Fruit fly (Drosophila melanogaster) whole organism, embryonic: ENCODE results near the gene CG43755.

Experiments used
- Asciz ChIP-seq: fragments of 200-800 bp; sonication (Bioruptor generic); optimal IDR thresholded peaks from 2 replicates; lab custom pipeline; 2017; ENCODE audit warnings: missing biosample characterization, mild to moderate bottlenecking, missing genetic modification characterization, missing genetic modification reagents
- Atf-2 ChIP-seq: fragments of 200-800 bp; sonication (Bioruptor generic); optimal IDR thresholded peaks from 2 replicates; lab custom pipeline; 2016; ENCODE audit warnings: missing biosample characterization, missing genetic modification characterization
- B-H2 ChIP-seq: fragments of 200-800 bp; sonication (Bioruptor generic); optimal IDR thresholded peaks from 2 replicates; lab custom pipeline; 2018; ENCODE audit warnings: missing biosample characterization, mild to moderate bottlenecking, missing genetic modification characterization
- BEAF-32 ChIP-seq: fragments of 200-800 bp; sonication (Bioruptor generic); optimal IDR thresholded peaks from 3 replicates; lab custom pipeline; 2017; ENCODE audit warnings: missing biosample characterization, missing genetic modification characterization, mild to moderate bottlenecking, moderate library complexity, missing genetic modification reagents
- CG11504 ChIP-seq: fragments of 200-800 bp; sonication (Bioruptor generic); optimal IDR thresholded peaks from 3 replicates; lab custom pipeline; 2019; ENCODE audit warnings: missing biosample characterization, mild to moderate bottlenecking, missing genetic modification characterization, moderate library complexity
- CG12219 ChIP-seq: fragments of 200-800 bp; sonication (Bioruptor generic); optimal IDR thresholded peaks from 3 replicates; lab custom pipeline; 2018; ENCODE audit warnings: missing biosample characterization, mild to moderate bottlenecking, missing genetic modification characterization
- CG13424 ChIP-seq: fragments of 200-800 bp; sonication (Bioruptor generic); optimal IDR thresholded peaks from 2 replicates; lab custom pipeline; 2019; ENCODE audit warnings: missing biosample characterization, mild to moderate bottlenecking, missing genetic modification characterization, moderate library complexity
- CG14441 ChIP-seq: fragments of 200-800 bp; sonication (Bioruptor generic); IDR thresholded peaks from 2 replicates; pipeline ENCODE4 v1.3.6; 2022; ENCODE audit warnings: missing biosample characterization, missing genetic modification characterization
- CG14860 ChIP-seq: fragments of 200-800 bp; sonication (Bioruptor generic); IDR thresholded peaks from 3 replicates; pipeline ENCODE4 v1.3.6; 2022; ENCODE audit warnings: missing biosample characterization, missing genetic modification characterization; ENCODE audit not compliant: partially characterized antibody
- CG1529 ChIP-seq: fragments of 200-800 bp; sonication (Bioruptor generic); optimal IDR thresholded peaks from 3 replicates; lab custom pipeline; 2018; ENCODE audit warnings: missing biosample characterization, missing genetic modification characterization
- CG1602 ChIP-seq: fragments of 200-800 bp; sonication (Bioruptor generic); optimal IDR thresholded peaks from 3 replicates; lab custom pipeline; 2016; ENCODE audit warnings: missing biosample characterization, missing genetic modification characterization
- CG2875 ChIP-seq: fragments of 200-800 bp; sonication (Bioruptor generic); optimal IDR thresholded peaks from 2 replicates; lab custom pipeline; 2017; ENCODE audit warnings: missing biosample characterization, mild to moderate bottlenecking, missing genetic modification characterization, missing genetic modification reagents
- CG2889 ChIP-seq: fragments of 200-800 bp; sonication (Bioruptor generic); IDR thresholded peaks from 3 replicates; pipeline ENCODE4 v1.3.6; 2022; ENCODE audit warnings: missing biosample characterization, missing genetic modification characterization
- CG30403 ChIP-seq: fragments of 200-800 bp; sonication (Bioruptor generic); optimal IDR thresholded peaks from 3 replicates; lab custom pipeline; 2016; ENCODE audit warnings: missing biosample characterization, missing genetic modification characterization
- CG32532 ChIP-seq: fragments of 200-800 bp; sonication (Bioruptor generic); IDR thresholded peaks from 2 replicates; pipeline ENCODE4 v1.3.6; 2022; ENCODE audit warnings: missing biosample characterization, missing genetic modification characterization
- CG34224 ChIP-seq: fragments of 200-800 bp; sonication (Bioruptor generic); IDR thresholded peaks from 3 replicates; pipeline ENCODE4 v1.3.6; 2022; ENCODE audit warnings: missing biosample characterization, missing genetic modification characterization; ENCODE audit not compliant: partially characterized antibody
- CG3838 ChIP-seq: fragments of 200-800 bp; sonication (Bioruptor generic); optimal IDR thresholded peaks from 3 replicates; lab custom pipeline; 2016; ENCODE audit warnings: missing biosample characterization, missing genetic modification characterization
- CG5953 ChIP-seq: fragments of 200-800 bp; sonication (Bioruptor generic); IDR thresholded peaks from 2 replicates; pipeline ENCODE4 v1.3.6; 2022; ENCODE audit warnings: missing biosample characterization, missing genetic modification characterization
- Camta ChIP-seq: fragments of 200-800 bp; sonication (Bioruptor generic); optimal IDR thresholded peaks from 2 replicates; lab custom pipeline; 2016; ENCODE audit warnings: missing biosample characterization, missing genetic modification characterization
- D19B ChIP-seq: fragments of 200-800 bp; sonication (Bioruptor generic); optimal IDR thresholded peaks from 2 replicates; lab custom pipeline; 2017; ENCODE audit warnings: missing biosample characterization, mild to moderate bottlenecking, missing genetic modification characterization
- Eip74EF ChIP-seq, 2 experiments: fragments of 200-800 bp in 1 of 2; fragments of >200 bp in 1 of 2; sonication (Bioruptor generic) in 1 of 2; optimal IDR thresholded peaks; 2 replicates each; lab custom pipeline; 2017 to 2019; ENCODE audit warnings: missing biosample characterization in 2 of 2, missing genetic modification characterization in 2 of 2, mild to moderate bottlenecking in 1 of 2, moderate library complexity in 1 of 2
- Gug ChIP-seq: fragments of 200-800 bp; sonication (Bioruptor generic); IDR thresholded peaks from 4 replicates; pipeline ENCODE4 v1.3.6; 2022; ENCODE audit warnings: missing biosample characterization, missing genetic modification characterization
- Hey ChIP-seq: fragments of 200-800 bp; sonication (Bioruptor generic); optimal IDR thresholded peaks from 3 replicates; lab custom pipeline; 2018; ENCODE audit warnings: missing biosample characterization, mild to moderate bottlenecking, missing genetic modification characterization
- Hr3 ChIP-seq: fragments of 200-800 bp; sonication (Bioruptor generic); optimal IDR thresholded peaks from 3 replicates; lab custom pipeline; 2016; ENCODE audit warnings: missing biosample characterization, missing genetic modification characterization
- Kr ChIP-seq: fragments of 200-800 bp; sonication (Bioruptor generic); optimal IDR thresholded peaks from 2 replicates; lab custom pipeline; 2017; ENCODE audit warnings: missing biosample characterization, mild to moderate bottlenecking, missing genetic modification characterization
- NFAT ChIP-seq: fragments of 200-800 bp; sonication (Bioruptor generic); IDR thresholded peaks from 2 replicates; pipeline ENCODE4 v1.3.6; 2022; ENCODE audit warnings: missing biosample characterization, missing genetic modification characterization
- Poxn ChIP-seq: fragments of 200-800 bp; sonication (Bioruptor generic); IDR thresholded peaks from 2 replicates; pipeline ENCODE4 v1.3.6; 2022; ENCODE audit warnings: missing biosample characterization, missing genetic modification characterization
- Sox102F ChIP-seq: fragments of 200-800 bp; sonication (Bioruptor generic); optimal IDR thresholded peaks from 2 replicates; lab custom pipeline; 2018; ENCODE audit warnings: missing biosample characterization, mild to moderate bottlenecking, missing genetic modification characterization, moderate library complexity
- Sry-β ChIP-seq: fragments of 200-800 bp; sonication (Bioruptor generic); optimal IDR thresholded peaks from 2 replicates; lab custom pipeline; 2018; ENCODE audit warnings: missing biosample characterization, mild to moderate bottlenecking, missing genetic modification characterization, moderate library complexity
- Tbp ChIP-seq: fragments of >200 bp; optimal IDR thresholded peaks from 2 replicates; lab custom pipeline; 2018; ENCODE audit warnings: missing biosample characterization, missing genetic modification characterization
- Usf ChIP-seq: fragments of 200-800 bp; sonication (Bioruptor generic); optimal IDR thresholded peaks from 2 replicates; lab custom pipeline; 2017; ENCODE audit warnings: missing genotype, missing biosample characterization, missing genetic modification characterization
- ase ChIP-seq: fragments of 200-800 bp; sonication (Bioruptor generic); IDR thresholded peaks from 3 replicates; pipeline ENCODE4 v1.3.6; 2022; ENCODE audit warnings: missing biosample characterization, missing genetic modification characterization
- bbx ChIP-seq: fragments of 200-800 bp; sonication (Bioruptor generic); IDR thresholded peaks from 2 replicates; pipeline ENCODE4 v1.3.6; 2022; ENCODE audit warnings: missing biosample characterization, missing genetic modification characterization; ENCODE audit not compliant: partially characterized antibody
- bowl ChIP-seq: fragments of 200-800 bp; sonication (Bioruptor generic); IDR thresholded peaks from 2 replicates; pipeline ENCODE4 v1.3.6; 2022; ENCODE audit warnings: missing biosample characterization, missing genetic modification characterization
- cg ChIP-seq: fragments of 200-800 bp; sonication (Bioruptor generic); optimal IDR thresholded peaks from 3 replicates; lab custom pipeline; 2019; ENCODE audit warnings: missing biosample characterization, mild to moderate bottlenecking, missing genetic modification characterization, moderate library complexity
- crc ChIP-seq: fragments of 200-800 bp; sonication (Bioruptor generic); optimal IDR thresholded peaks from 2 replicates; lab custom pipeline; 2016; ENCODE audit warnings: missing biosample characterization, missing genetic modification characterization
- fru ChIP-seq: fragments of >200 bp; optimal IDR thresholded peaks from 2 replicates; lab custom pipeline; 2017
- gce ChIP-seq: fragments of 200-800 bp; sonication (Bioruptor generic); IDR thresholded peaks from 3 replicates; pipeline ENCODE4 v1.3.6; 2022; ENCODE audit warnings: missing biosample characterization, missing genetic modification characterization
- gsb ChIP-seq: fragments of 200-800 bp; sonication (Bioruptor generic); IDR thresholded peaks from 2 replicates; pipeline ENCODE4 v1.3.6; 2022; ENCODE audit warnings: missing biosample characterization, missing genetic modification characterization
- gsb-n ChIP-seq: fragments of 200-800 bp; sonication (Bioruptor generic); optimal IDR thresholded peaks from 3 replicates; lab custom pipeline; 2018; ENCODE audit warnings: missing biosample characterization, mild to moderate bottlenecking, missing genetic modification characterization
- her ChIP-seq: fragments of 200-800 bp; sonication (Bioruptor generic); optimal IDR thresholded peaks from 2 replicates; lab custom pipeline; 2016; ENCODE audit warnings: missing biosample characterization, missing genetic modification characterization
- ind ChIP-seq: fragments of 200-800 bp; sonication (Bioruptor generic); optimal IDR thresholded peaks from 3 replicates; lab custom pipeline; 2016; ENCODE audit warnings: missing biosample characterization, missing genetic modification characterization
- jumu ChIP-seq: fragments of 200-800 bp; sonication (Bioruptor generic); optimal IDR thresholded peaks from 3 replicates; lab custom pipeline; 2016; ENCODE audit warnings: missing biosample characterization, missing genetic modification characterization
- lmd ChIP-seq: fragments of 200-800 bp; sonication (Bioruptor generic); IDR thresholded peaks from 2 replicates; pipeline ENCODE4 v1.3.6; 2022; ENCODE audit warnings: missing biosample characterization, missing genetic modification characterization
- pfk ChIP-seq: fragments of 200-800 bp; sonication (Bioruptor generic); optimal IDR thresholded peaks from 2 replicates; lab custom pipeline; 2018; ENCODE audit warnings: missing biosample characterization, mild to moderate bottlenecking, missing genetic modification characterization, moderate library complexity
- psq ChIP-seq: fragments of 200-800 bp; sonication (Bioruptor generic); optimal IDR thresholded peaks from 2 replicates; lab custom pipeline; 2017; ENCODE audit warnings: missing biosample characterization, missing genetic modification characterization
- shn ChIP-seq: fragments of 200-800 bp; sonication (Bioruptor generic); optimal IDR thresholded peaks from 3 replicates; lab custom pipeline; 2016; ENCODE audit warnings: missing biosample characterization, missing genetic modification characterization
- slbo ChIP-seq: fragments of 200-800 bp; sonication (Bioruptor generic); IDR thresholded peaks from 2 replicates; pipeline ENCODE4 v1.3.6; 2022; ENCODE audit warnings: missing biosample characterization, missing genetic modification characterization
- ssp ChIP-seq: fragments of 200-800 bp; sonication (Bioruptor generic); IDR thresholded peaks from 2 replicates; pipeline ENCODE4 v1.3.6; 2022; ENCODE audit warnings: missing biosample characterization, missing genetic modification characterization
- usp ChIP-seq: fragments of >200 bp; optimal IDR thresholded peaks from 2 replicates; lab custom pipeline; 2017; ENCODE audit warnings: missing biosample characterization, missing genetic modification characterization
- wek ChIP-seq: fragments of 200-800 bp; sonication (Bioruptor generic); optimal IDR thresholded peaks from 3 replicates; lab custom pipeline; 2018; ENCODE audit warnings: missing biosample characterization, mild to moderate bottlenecking, missing genetic modification characterization, moderate library complexity
- zen ChIP-seq: fragments of 200-800 bp; sonication (Bioruptor generic); optimal IDR thresholded peaks from 3 replicates; lab custom pipeline; 2018; ENCODE audit warnings: missing biosample characterization, mild to moderate bottlenecking, missing genetic modification characterization, moderate library complexity

CG43755 gene

DNA sequence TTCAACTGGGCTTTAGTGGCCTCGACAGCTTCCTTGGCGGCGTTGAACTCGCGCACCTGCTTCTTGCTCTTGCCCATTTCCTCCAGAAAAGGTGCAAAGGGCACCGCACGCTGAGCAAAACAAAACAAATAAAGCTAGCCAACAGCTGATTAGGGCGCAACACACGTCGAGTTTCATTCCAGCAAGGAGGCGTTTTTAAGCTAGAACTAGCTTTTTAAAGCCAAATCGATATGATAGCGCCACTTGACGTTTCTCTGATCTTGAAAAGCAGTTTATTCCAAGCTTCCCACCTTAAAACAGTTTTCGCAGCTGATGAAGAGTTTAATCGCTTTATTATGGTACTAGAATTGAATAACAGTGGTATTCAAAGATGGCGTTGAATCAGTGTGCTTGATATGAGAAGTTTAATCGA is 46.5 kb downstream of the CG43755 start, which contains the start of gene CG11601 (continued):
- TF ChIP-seq CG1529 (GFP tag; lab: Kevin White, UChicago) (no peak), CG12219 (no peak), Hey (tag; lab: Kevin White, UChicago) (no peak), Sox102F (no peak), Usf (no peak), CG34224 (GFP tag; lab: Robert Waterston, UW) (no peak), Gug (GFP tag; lab: Robert Waterston, UW) (peak; percentile 21; the same call in 1 of the 4 replicates), Atf-2 (GFP tag; lab: Kevin White, UChicago) (no peak), CG11504 (tag; lab: Kevin White, UChicago) (peak; percentile 29), wek (GFP tag; lab: Kevin White, UChicago) (no peak), CG14860 (no peak), Sry-β (GFP tag; lab: Kevin White, UChicago) (peak; percentile 88), bbx (GFP tag; lab: Robert Waterston, UW) (peak; percentile 33; the same call in 1 of the 2 replicates), Kr (GFP tag; lab: Kevin White, UChicago) (no peak), Hr3 (GFP tag; lab: Kevin White, UChicago) (peak; percentile 4), pfk (GFP tag; lab: Kevin White, UChicago) (no peak), usp (GFP tag; lab: Kevin White, UChicago) (no peak), zen (tag; lab: Kevin White, UChicago) (no peak), gsb-n (no peak), CG2875 (GFP tag; lab: Kevin White, UChicago) (no peak), CG3838 (GFP tag; lab: Kevin White, UChicago) (no peak), CG14441 (0 out of 2 replicates have a peak, but pooled peaks have one; percentile 26), ase (no peak), ssp (GFP tag; lab: Robert Waterston, UW) (peak; percentile 83), CG30403 (GFP tag; lab: Kevin White, UChicago) (peak; percentile 59), CG1602 (GFP tag; lab: Kevin White, UChicago) (no peak), Poxn (no peak), B-H2 (GFP tag; lab: Kevin White, UChicago) (peak; percentile 30), CG32532 (GFP tag; lab: Robert Waterston, UW) (0 out of 2 replicates have a peak, but pooled peaks have one; percentile 37), cg (GFP tag; lab: Kevin White, UChicago) (no peak), crc (no peak), shn (GFP tag; lab: Kevin White, UChicago) (peak; percentile 56), Eip74EF (GFP tag; optimal IDR thresholded peaks at IDR 0.05; lab: Kevin White, UChicago) (peak in 1 of 2 experiments; percentile 57), Asciz (GFP tag; lab: Kevin White, UChicago) (no peak), CG13424 (peak; percentile 58), bowl (GFP tag; lab: Robert Waterston, UW) (no peak), Camta (GFP tag; lab: Kevin White, UChicago) (no peak), her (GFP tag; lab: Kevin White, UChicago) (peak; percentile 52), CG2889 (GFP tag; lab: Robert Waterston, UW) (no peak), ind (GFP tag; lab: Kevin White, UChicago) (peak; percentile 18), fru (no peak), NFAT (GFP tag; lab: Robert Waterston, UW) (peak; percentile 63), slbo (GFP tag; lab: Robert Waterston, UW) (peak; percentile 57), BEAF-32 (peak; percentile 40), Tbp (no peak), CG5953 (GFP tag; lab: Robert Waterston, UW) (no peak), jumu (GFP tag; lab: Kevin White, UChicago) (no peak), psq (GFP tag; lab: Kevin White, UChicago) (peak; percentile 44), D19B (GFP tag; lab: Kevin White, UChicago) (no peak), lmd (GFP tag; lab: Robert Waterston, UW) (peak; percentile 41; the same call in 1 of the 2 replicates), gsb (no peak), gce (GFP tag; lab: Robert Waterston, UW) (no peak)
